Worm (Caenorhabditis elegans): Measurements from ENCODE around the gene nduv-3.

ce11 chrIV:2613011-2613503, 28.1 kb upstream of the nduv-3 start, which contains the start of gene Y69A2AR.28:
- no peak for TF ChIP-seq ref-1 (GFP tag; conservative IDR thresholded peaks at IDR 0.05)
- no peak for TF ChIP-seq med-1 (GFP tag; optimal IDR thresholded peaks at IDR 0.05; ENCODE audit: insufficient read depth)
- no peak for TF ChIP-seq klf-2 (GFP tag; conservative IDR thresholded peaks at IDR 0.05)
- no peak for TF ChIP-seq ztf-29 (GFP tag; IDR thresholded peaks at IDR 0.05)
- TF ChIP-seq T22C8.4 (GFP tag; IDR thresholded peaks at IDR 0.05): no peak
- TF ChIP-seq ztf-23 (GFP tag; IDR thresholded peaks at IDR 0.05): no peak
- TF ChIP-seq cog-1 (tag; optimal IDR thresholded peaks at IDR 0.05): no peak
- no peak for TF ChIP-seq flt-1 (GFP tag; IDR thresholded peaks at IDR 0.05)
- no peak for TF ChIP-seq tab-1 (GFP tag; IDR thresholded peaks at IDR 0.05)

All from whole organism, midembryonic.